Fruit fly (Drosophila melanogaster) whole organism, embryonic: ENCODE measurements around the gene CG42827.

Experiments used
- Awh ChIP-seq: fragments of 200-800 bp; sonication (Bioruptor generic); IDR thresholded peaks from 2 replicates; pipeline ENCODE4, ENCODE4 v1.3.6; 2022; ENCODE audit warnings: missing biosample characterization, missing genetic modification characterization
- B-H1 ChIP-seq: fragments of 200-800 bp; sonication (Bioruptor generic); IDR thresholded peaks from 3 replicates; pipeline ENCODE4 v1.3.6; 2022; ENCODE audit warnings: missing biosample characterization, missing genetic modification characterization
- BEAF-32 ChIP-seq: fragments of 200-800 bp; sonication (Bioruptor generic); optimal IDR thresholded peaks from 3 replicates; lab custom pipeline; 2017; ENCODE audit warnings: missing biosample characterization, missing genetic modification characterization, mild to moderate bottlenecking, moderate library complexity, missing genetic modification reagents
- Blimp-1 ChIP-seq: fragments of 200-800 bp; sonication (Bioruptor generic); optimal IDR thresholded peaks from 3 replicates; lab custom pipeline; 2018; ENCODE audit warnings: missing biosample characterization, missing genetic modification characterization, mild to moderate bottlenecking, moderate library complexity, missing genetic modification reagents
- CG1024 ChIP-seq: fragments of 200-800 bp; sonication (Bioruptor generic); IDR thresholded peaks from 2 replicates; pipeline ENCODE4 v1.3.6; 2022; ENCODE audit warnings: missing biosample characterization, missing genetic modification characterization
- CG13123 ChIP-seq: fragments of 200-800 bp; sonication (Bioruptor generic); optimal IDR thresholded peaks from 2 replicates; lab custom pipeline; 2016; ENCODE audit warnings: missing biosample characterization, missing genetic modification characterization
- CG13424 ChIP-seq: fragments of 200-800 bp; sonication (Bioruptor generic); optimal IDR thresholded peaks from 2 replicates; lab custom pipeline; 2019; ENCODE audit warnings: missing biosample characterization, mild to moderate bottlenecking, missing genetic modification characterization, moderate library complexity
- CG13775 ChIP-seq: fragments of 200-800 bp; sonication (Bioruptor generic); optimal IDR thresholded peaks from 3 replicates; lab custom pipeline; 2017; ENCODE audit warnings: missing biosample characterization, mild to moderate bottlenecking, missing genetic modification characterization
- CG14441 ChIP-seq: fragments of 200-800 bp; sonication (Bioruptor generic); IDR thresholded peaks from 2 replicates; pipeline ENCODE4 v1.3.6; 2022; ENCODE audit warnings: missing biosample characterization, missing genetic modification characterization
- CG16779 ChIP-seq: fragments of 200-800 bp; sonication (Bioruptor generic); IDR thresholded peaks from 2 replicates; pipeline ENCODE4 v1.3.6; 2022; ENCODE audit warnings: missing biosample characterization, missing genetic modification characterization
- CG17361 ChIP-seq: fragments of 200-800 bp; sonication (Bioruptor generic); IDR thresholded peaks from 3 replicates; pipeline ENCODE4 v1.3.6; 2022; ENCODE audit warnings: missing biosample characterization, missing genetic modification characterization
- CG17829 ChIP-seq: fragments of 200-800 bp; optimal IDR thresholded peaks from 2 replicates; lab custom pipeline; 2019; ENCODE audit warnings: missing biosample characterization, mild to moderate bottlenecking, missing genetic modification characterization, moderate library complexity
- CG2120 ChIP-seq: fragments of 200-800 bp; sonication (Bioruptor generic); optimal IDR thresholded peaks from 3 replicates; lab custom pipeline; 2016; ENCODE audit warnings: missing biosample characterization, missing genetic modification characterization
- CG2202 ChIP-seq: fragments of 200-800 bp; sonication (Bioruptor generic); optimal IDR thresholded peaks from 2 replicates; lab custom pipeline; 2018; ENCODE audit warnings: missing biosample characterization, mild to moderate bottlenecking, missing genetic modification characterization
- CG3065 ChIP-seq: fragments of 200-800 bp; sonication (Bioruptor generic); optimal IDR thresholded peaks from 2 replicates; lab custom pipeline; 2016; ENCODE audit warnings: missing biosample characterization, missing genetic modification characterization
- CG5180 ChIP-seq: fragments of 200-800 bp; sonication (Bioruptor generic); optimal IDR thresholded peaks from 3 replicates; lab custom pipeline; 2017; ENCODE audit warnings: missing biosample characterization, missing genetic modification characterization, mild to moderate bottlenecking, moderate library complexity, missing genetic modification reagents
- CG5953 ChIP-seq: fragments of 200-800 bp; sonication (Bioruptor generic); IDR thresholded peaks from 2 replicates; pipeline ENCODE4 v1.3.6; 2022; ENCODE audit warnings: missing biosample characterization, missing genetic modification characterization
- CG6272 ChIP-seq: fragments of 200-800 bp; sonication (Bioruptor generic); IDR thresholded peaks from 2 replicates; pipeline ENCODE4 v1.3.6; 2022; ENCODE audit warnings: missing biosample characterization, missing genetic modification characterization
- CG8359 ChIP-seq: fragments of 200-800 bp; sonication (Bioruptor generic); optimal IDR thresholded peaks from 2 replicates; lab custom pipeline; 2017; ENCODE audit warnings: missing biosample characterization, mild to moderate bottlenecking, missing genetic modification characterization, borderline replicate concordance
- CG9609 ChIP-seq: fragments of 200-800 bp; sonication (Bioruptor generic); optimal IDR thresholded peaks from 3 replicates; lab custom pipeline; 2016; ENCODE audit warnings: missing biosample characterization, missing genetic modification characterization
- CkIIα-i1 ChIP-seq: fragments of 200-800 bp; sonication (Bioruptor generic); IDR thresholded peaks from 2 replicates; pipeline ENCODE4 v1.3.6; 2022; ENCODE audit warnings: missing biosample characterization, missing genetic modification characterization
- Lhr ChIP-seq: fragments of 200-800 bp; sonication (Bioruptor generic); optimal IDR thresholded peaks from 3 replicates; lab custom pipeline; 2017; ENCODE audit warnings: mild to moderate bottlenecking, missing biosample characterization, missing genetic modification reagents, missing genetic modification characterization
- Med ChIP-seq: fragments of 200-800 bp; sonication (Bioruptor generic); peaks from one replicate; lab custom pipeline; 2016; ENCODE audit warnings: missing biosample characterization, missing genetic modification characterization, mild to moderate bottlenecking, inconsistent platforms, moderate library complexity
- Meics ChIP-seq: fragments of 200-800 bp; sonication (Bioruptor generic); optimal IDR thresholded peaks from 2 replicates; lab custom pipeline; 2017; ENCODE audit warnings: missing biosample characterization, mild to moderate bottlenecking, missing genetic modification characterization
- Nf-YA ChIP-seq: fragments of 200-800 bp; sonication (Bioruptor generic); IDR thresholded peaks from 2 replicates; pipeline ENCODE4 v1.3.6; 2022; ENCODE audit warnings: missing biosample characterization, missing genetic modification characterization
- Optix ChIP-seq: fragments of 200-800 bp; sonication (Bioruptor generic); IDR thresholded peaks from 3 replicates; pipeline ENCODE4 v1.3.6; 2022; ENCODE audit warnings: missing biosample characterization, missing genetic modification characterization
- Sin3A ChIP-seq: fragments of >200 bp; optimal IDR thresholded peaks from 2 replicates; lab custom pipeline; 2018
- Ssrp ChIP-seq: fragments of 200-800 bp; sonication (Bioruptor generic); optimal IDR thresholded peaks from 2 replicates; lab custom pipeline; 2018; ENCODE audit warnings: missing biosample characterization, mild to moderate bottlenecking, missing genetic modification characterization, moderate library complexity
- Xrp1 ChIP-seq: fragments of 200-800 bp; sonication (Bioruptor generic); IDR thresholded peaks from 2 replicates; pipeline ENCODE4 v1.3.6; 2022; ENCODE audit warnings: missing biosample characterization, missing genetic modification characterization
- bab2 ChIP-seq: fragments of 200-800 bp; sonication (Bioruptor generic); optimal IDR thresholded peaks from 2 replicates; lab custom pipeline; 2016; ENCODE audit warnings: missing biosample characterization, missing genetic modification characterization
- btn ChIP-seq: fragments of 200-800 bp; sonication (Bioruptor generic); optimal IDR thresholded peaks from 2 replicates; lab custom pipeline; 2016; ENCODE audit warnings: missing biosample characterization, missing genetic modification characterization
- ci ChIP-seq: fragments of 200-800 bp; sonication (Bioruptor generic); IDR thresholded peaks from 3 replicates; pipeline ENCODE4 v1.3.6; 2022; ENCODE audit warnings: missing biosample characterization, missing genetic modification characterization
- crol ChIP-seq: fragments of 200-800 bp; sonication (Bioruptor generic); IDR thresholded peaks from 2 replicates; pipeline ENCODE4 v1.3.6; 2022; ENCODE audit warnings: missing biosample characterization, missing genetic modification characterization
- disco-r ChIP-seq: fragments of 200-800 bp; sonication (Bioruptor generic); optimal IDR thresholded peaks from 2 replicates; lab custom pipeline; 2016; ENCODE audit warnings: missing biosample characterization, missing genetic modification characterization
- dm ChIP-seq: fragments of 200-800 bp; sonication (Bioruptor generic); optimal IDR thresholded peaks from 3 replicates; lab custom pipeline; 2016; ENCODE audit warnings: missing biosample characterization, missing genetic modification characterization
- dmrt99B ChIP-seq: fragments of 200-800 bp; sonication (Bioruptor generic); optimal IDR thresholded peaks from 2 replicates; lab custom pipeline; 2018; ENCODE audit warnings: missing biosample characterization, mild to moderate bottlenecking, missing genetic modification characterization, moderate library complexity
- emc ChIP-seq: fragments of 200-800 bp; sonication (Bioruptor generic); optimal IDR thresholded peaks from 2 replicates; lab custom pipeline; 2016; ENCODE audit warnings: missing biosample characterization, missing genetic modification characterization
- gt ChIP-seq: fragments of 200-800 bp; sonication (Bioruptor generic); IDR thresholded peaks from 2 replicates; pipeline ENCODE4 v1.3.6; 2022; ENCODE audit warnings: missing biosample characterization, missing genetic modification characterization
- jing ChIP-seq: fragments of 200-800 bp; sonication (Bioruptor generic); optimal IDR thresholded peaks from 2 replicates; lab custom pipeline; 2018; ENCODE audit warnings: missing biosample characterization, mild to moderate bottlenecking, missing genetic modification characterization
- kah ChIP-seq: fragments of 200-800 bp; sonication (Bioruptor generic); optimal IDR thresholded peaks from 2 replicates; lab custom pipeline; 2018; ENCODE audit warnings: missing biosample characterization, mild to moderate bottlenecking, missing genetic modification characterization
- kay ChIP-seq: fragments of 200-800 bp; sonication (Bioruptor generic); optimal IDR thresholded peaks from 2 replicates; lab custom pipeline; 2016; ENCODE audit warnings: missing biosample characterization, missing genetic modification characterization
- klu ChIP-seq: fragments of 200-800 bp; sonication (Bioruptor generic); IDR thresholded peaks from 2 replicates; pipeline ENCODE4 v1.3.6; 2022; ENCODE audit warnings: missing biosample characterization, missing genetic modification characterization
- knrl ChIP-seq: fragments of 200-800 bp; sonication (Bioruptor generic); IDR thresholded peaks from 3 replicates; pipeline ENCODE4 v1.3.6; 2022; ENCODE audit warnings: missing biosample characterization, missing genetic modification characterization; ENCODE audit not compliant: partially characterized antibody
- maf-S ChIP-seq: fragments of 200-800 bp; sonication (Bioruptor generic); optimal IDR thresholded peaks from 2 replicates; lab custom pipeline; 2016; ENCODE audit warnings: missing biosample characterization, missing genetic modification characterization
- otp ChIP-seq: fragments of 200-800 bp; sonication (Bioruptor generic); IDR thresholded peaks from 3 replicates; pipeline ENCODE4, ENCODE4 v1.3.6; 2022; ENCODE audit warnings: missing biosample characterization, missing genetic modification characterization
- tap ChIP-seq: fragments of 200-800 bp; optimal IDR thresholded peaks from 3 replicates; lab custom pipeline; 2019; ENCODE audit warnings: missing biosample characterization, mild to moderate bottlenecking, missing genetic modification characterization, moderate library complexity
- tio ChIP-seq: fragments of 200-800 bp; sonication (Bioruptor generic); optimal IDR thresholded peaks from 2 replicates; lab custom pipeline; 2017; ENCODE audit warnings: missing biosample characterization, missing genetic modification characterization, inconsistent platforms
- usp ChIP-seq: fragments of >200 bp; optimal IDR thresholded peaks from 2 replicates; lab custom pipeline; 2017; ENCODE audit warnings: missing biosample characterization, missing genetic modification characterization
- z ChIP-seq: fragments of 200-800 bp; sonication (Bioruptor generic); IDR thresholded peaks from 3 replicates; pipeline ENCODE4 v1.3.6; 2022; ENCODE audit warnings: missing biosample characterization, missing genetic modification characterization
- zf30C ChIP-seq: fragments of 200-800 bp; sonication (Bioruptor generic); optimal IDR thresholded peaks from 3 replicates; lab custom pipeline; 2018; ENCODE audit warnings: missing biosample characterization, mild to moderate bottlenecking, missing genetic modification characterization

Gene CG42827

dm6 chr3R:23331865-23332367 is 40.8 kb upstream of the CG42827 start (continued):
- TF ChIP-seq jing (GFP tag; lab: Kevin White, UChicago) (no peak), Nf-YA (GFP tag; lab: Robert Waterston, UW) (no peak), CG6272 (no peak), emc (no peak), disco-r (GFP tag; lab: Kevin White, UChicago) (no peak), CG3065 (GFP tag; lab: Kevin White, UChicago) (no peak), Optix (GFP tag; lab: Robert Waterston, UW) (no peak), BEAF-32 (no peak), Awh (GFP tag; lab: Robert Waterston, UW) (no peak), CG16779 (GFP tag; lab: Robert Waterston, UW) (0 out of 2 replicates have a peak, but pooled peaks have one; percentile 39), kah (GFP tag; lab: Kevin White, UChicago) (no peak), Lhr (no peak), CG13775 (no peak), CG2202 (tag; lab: Kevin White, UChicago) (no peak), dmrt99B (tag; lab: Kevin White, UChicago) (no peak), CG14441 (GFP tag; lab: Robert Waterston, UW) (no peak; the same call in 1 of the 2 replicates), crol (GFP tag; lab: Robert Waterston, UW) (peak; percentile 69), usp (GFP tag; lab: Kevin White, UChicago) (no peak), CG17361 (GFP tag; lab: Robert Waterston, UW) (no peak), CG13424 (tag; lab: Kevin White, UChicago) (no peak), tap (no peak), Sin3A (lab: Kevin White, UChicago) (no peak), CkIIα-i1 (GFP tag; lab: Robert Waterston, UW) (no peak), B-H1 (no peak), btn (GFP tag; lab: Kevin White, UChicago) (no peak), CG5180 (GFP tag; lab: Kevin White, UChicago) (no peak), CG9609 (peak; percentile 13), otp (GFP tag; lab: Robert Waterston, UW) (no peak), z (GFP tag; lab: Robert Waterston, UW) (no peak), tio (no peak), Med (GFP tag; lab: Kevin White, UChicago) (peak; percentile 84), CG2120 (GFP tag; lab: Kevin White, UChicago) (peak; percentile 55), CG8359 (GFP tag; lab: Kevin White, UChicago) (no peak), zf30C (GFP tag; lab: Kevin White, UChicago) (no peak), CG13123 (GFP tag; lab: Kevin White, UChicago) (no peak), knrl (no peak), maf-S (GFP tag; lab: Kevin White, UChicago) (peak; percentile 26), dm (no peak), CG1024 (no peak), Ssrp (tag; lab: Kevin White, UChicago) (no peak), kay (GFP tag; lab: Kevin White, UChicago) (no peak), ci (GFP tag; lab: Robert Waterston, UW) (0 out of 3 replicates have a peak, but pooled peaks have one; percentile 44), klu (GFP tag; lab: Robert Waterston, UW) (no peak), CG17829 (tag; lab: Kevin White, UChicago) (no peak), Blimp-1 (GFP tag; lab: Kevin White, UChicago) (no peak), Meics (no peak), Xrp1 (GFP tag; lab: Robert Waterston, UW) (no peak), bab2 (GFP tag; lab: Kevin White, UChicago) (peak; percentile 9), gt (GFP tag; lab: Robert Waterston, UW) (no peak), CG5953 (GFP tag; lab: Robert Waterston, UW) (no peak)
